Fruit fly (Drosophila melanogaster): ENCODE data around the gene Spn100A.

DNA sequence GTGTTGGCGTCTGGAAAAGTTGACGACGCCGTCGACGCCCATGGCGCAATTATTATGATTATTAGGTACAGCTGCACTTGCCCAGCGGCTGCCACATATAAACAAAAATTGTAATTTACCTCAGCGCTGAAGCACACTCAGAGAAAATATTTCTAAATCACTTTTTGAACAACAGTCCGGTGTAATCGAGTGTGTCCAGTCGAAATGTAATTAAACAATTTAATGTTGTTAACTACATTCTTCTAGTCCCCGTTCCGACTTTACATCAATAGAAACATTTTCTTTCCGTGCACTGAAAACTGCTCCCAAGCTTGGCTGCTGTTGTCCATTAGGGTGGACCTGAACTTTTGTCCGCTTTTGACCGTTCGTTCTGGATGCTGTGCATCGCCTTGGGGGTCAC, 38.6 kb downstream of the Spn100A start:
- no peak for TF ChIP-seq CG14711 (tag; optimal IDR thresholded peaks at IDR 0.05)
- TF ChIP-seq cnc (optimal IDR thresholded peaks at IDR 0.05), result no peak
- no peak for TF ChIP-seq pad (GFP tag; optimal IDR thresholded peaks at IDR 0.05)
- no peak for TF ChIP-seq Clk (GFP tag; optimal IDR thresholded peaks at IDR 0.05)
- TF ChIP-seq CG7045 (GFP tag; optimal IDR thresholded peaks at IDR 0.05), result no peak
- no peak for TF ChIP-seq CG12768 (GFP tag; optimal IDR thresholded peaks at IDR 0.05)
- TF ChIP-seq toe (GFP tag; optimal IDR thresholded peaks at IDR 0.05), result no peak
- no peak for TF ChIP-seq kay (GFP tag; ENCODE audit: borderline replicate concordance)
- TF ChIP-seq Mnt (GFP tag; optimal IDR thresholded peaks at IDR 0.05), result no peak
- TF ChIP-seq ovo (GFP tag; optimal IDR thresholded peaks at IDR 0.05), result no peak
- TF ChIP-seq CG5204 (GFP tag; optimal IDR thresholded peaks at IDR 0.05), result no peak
- TF ChIP-seq cic (GFP tag; optimal IDR thresholded peaks at IDR 0.05), result no peak
- no peak for TF ChIP-seq bab1 (GFP tag; optimal IDR thresholded peaks at IDR 0.05)
- TF ChIP-seq CG11617 (GFP tag; optimal IDR thresholded peaks at IDR 0.05), result no peak

Measured in whole organism, adult.